Fruit fly (Drosophila melanogaster): ENCODE data around the gene Ncoa6.

Ncoa6 gene

DNA sequence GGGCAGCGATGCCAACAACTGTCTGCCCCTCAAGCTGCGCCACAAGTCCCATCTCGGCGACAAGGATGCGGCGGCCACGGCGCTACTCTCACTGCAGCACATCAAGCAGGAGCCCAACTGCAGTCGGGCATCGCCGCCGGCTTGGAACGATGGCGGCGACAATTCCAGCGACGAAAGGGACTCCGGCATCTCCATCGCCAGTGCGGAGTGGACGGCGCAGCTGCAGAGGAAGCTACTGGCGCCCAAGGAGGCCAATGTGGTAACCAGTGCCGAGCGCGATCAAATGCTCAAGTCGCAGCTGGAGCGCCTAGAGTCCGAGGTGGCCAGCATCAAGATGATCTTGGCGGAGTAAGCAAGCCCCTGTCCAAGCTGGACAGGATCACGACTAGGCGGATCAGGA, 17.1 kb downstream of the Ncoa6 start:
- TF ChIP-seq CG15710 (tag; optimal IDR thresholded peaks at IDR 0.05) (no peak), CG34367 (tag; optimal IDR thresholded peaks at IDR 0.05) (no peak), gl (tag; optimal IDR thresholded peaks at IDR 0.05) (no peak), CG14655 (GFP tag; optimal IDR thresholded peaks at IDR 0.05) (no peak), rn (GFP tag; IDR thresholded peaks at IDR 0.05) (no peak), CG17806 (tag; optimal IDR thresholded peaks at IDR 0.05) (no peak), CG12605 (GFP tag; IDR thresholded peaks at IDR 0.05) (no peak), CG8159 (tag; optimal IDR thresholded peaks at IDR 0.05) (no peak), CG10348 (GFP tag; IDR thresholded peaks at IDR 0.05) (no peak), Ets98B (GFP tag; IDR thresholded peaks at IDR 0.05) (no peak), CG13204 (GFP tag; optimal IDR thresholded peaks at IDR 0.05) (no peak), D1 (tag; optimal IDR thresholded peaks at IDR 0.05) (no peak), EcR (GFP tag; optimal IDR thresholded peaks at IDR 0.05) (no peak), Snoo (tag; optimal IDR thresholded peaks at IDR 0.05) (no peak), CG8301 (tag; optimal IDR thresholded peaks at IDR 0.05) (no peak), Pif1B (GFP tag; optimal IDR thresholded peaks at IDR 0.05) (no peak), fd96Ca (GFP tag; IDR thresholded peaks at IDR 0.05) (no peak), CG32121 (GFP tag; IDR thresholded peaks at IDR 0.05) (no peak), CG4496 (GFP tag; IDR thresholded peaks at IDR 0.05) (no peak)

DNA sequence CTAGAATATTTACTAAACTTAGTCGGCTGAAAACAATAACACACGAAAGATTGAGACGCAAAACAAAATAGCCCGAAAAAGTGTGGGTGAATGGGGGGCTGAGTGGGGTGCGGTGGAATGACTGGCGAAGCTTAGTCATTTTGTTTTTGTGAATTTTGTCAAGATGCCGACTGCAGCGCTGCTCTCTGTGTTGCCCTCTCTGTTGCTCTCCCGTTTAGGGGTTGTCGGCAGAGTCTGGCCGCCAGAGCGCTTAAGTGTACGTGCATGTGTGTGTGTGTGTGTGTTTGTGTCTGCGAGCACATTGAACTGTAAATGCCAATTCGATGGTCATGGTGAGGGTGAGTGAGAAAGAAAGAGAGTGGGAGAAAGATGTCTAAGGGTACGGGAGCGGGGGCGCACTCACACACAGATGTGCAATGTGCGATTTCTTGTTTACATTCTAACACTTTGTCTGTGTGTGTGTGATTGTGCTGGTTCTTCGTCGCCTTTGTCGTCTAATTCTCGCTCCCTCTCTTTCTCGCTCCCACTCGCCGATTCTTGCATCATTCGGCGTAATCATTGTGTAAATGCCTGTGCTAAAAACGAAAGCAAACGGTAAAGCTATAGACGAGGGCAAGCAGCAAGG, 20.0 kb downstream of the Ncoa6 start:
- no peak for TF ChIP-seq CG14655 (GFP tag; optimal IDR thresholded peaks at IDR 0.05)
- 0 out of 2 replicates have a peak, but pooled peaks have one; percentile 31 for TF ChIP-seq Ets98B (GFP tag; IDR thresholded peaks at IDR 0.05)
- no peak for TF ChIP-seq rn (GFP tag; IDR thresholded peaks at IDR 0.05)
- peak; percentile 16 for TF ChIP-seq Snoo (tag; optimal IDR thresholded peaks at IDR 0.05)
- no peak for TF ChIP-seq CG10348 (GFP tag; IDR thresholded peaks at IDR 0.05)
- TF ChIP-seq CG32121 (GFP tag; IDR thresholded peaks at IDR 0.05): peak; percentile 68
- TF ChIP-seq CG9948 (tag; optimal IDR thresholded peaks at IDR 0.05): no peak
- TF ChIP-seq CG8301 (tag; optimal IDR thresholded peaks at IDR 0.05): peak; percentile 12
- TF ChIP-seq Pif1B (GFP tag; optimal IDR thresholded peaks at IDR 0.05): no peak
- no peak for TF ChIP-seq CG8159 (tag; optimal IDR thresholded peaks at IDR 0.05)
- TF ChIP-seq EcR (GFP tag; optimal IDR thresholded peaks at IDR 0.05): peak; percentile 97
- no peak for TF ChIP-seq CG12605 (GFP tag; IDR thresholded peaks at IDR 0.05)
- TF ChIP-seq CG15710 (tag; optimal IDR thresholded peaks at IDR 0.05): no peak
- TF ChIP-seq fd96Ca (GFP tag; IDR thresholded peaks at IDR 0.05): peak; percentile 57; the same call in 2 of the 3 replicates
- no peak for TF ChIP-seq CG17806 (tag; optimal IDR thresholded peaks at IDR 0.05)
- TF ChIP-seq CG4496 (GFP tag; IDR thresholded peaks at IDR 0.05): peak; percentile 66
- TF ChIP-seq gl (tag; optimal IDR thresholded peaks at IDR 0.05): no peak
- no peak for TF ChIP-seq D1 (tag; optimal IDR thresholded peaks at IDR 0.05)
- no peak for TF ChIP-seq Pif1A (GFP tag; optimal IDR thresholded peaks at IDR 0.05)
- TF ChIP-seq CG13204 (GFP tag; optimal IDR thresholded peaks at IDR 0.05): peak; percentile 63
- TF ChIP-seq CG34367 (tag; optimal IDR thresholded peaks at IDR 0.05): no peak

- peak; percentile 15 for TF ChIP-seq Pif1B (GFP tag; optimal IDR thresholded peaks at IDR 0.05)
- no peak for TF ChIP-seq D1 (tag; optimal IDR thresholded peaks at IDR 0.05)
- no peak for TF ChIP-seq CG32121 (GFP tag; IDR thresholded peaks at IDR 0.05)
- no peak for TF ChIP-seq rn (GFP tag; IDR thresholded peaks at IDR 0.05)
- TF ChIP-seq CG14655 (GFP tag; optimal IDR thresholded peaks at IDR 0.05): no peak
- peak; percentile 4 for TF ChIP-seq CG34367 (tag; optimal IDR thresholded peaks at IDR 0.05)
- TF ChIP-seq Pif1A (GFP tag; optimal IDR thresholded peaks at IDR 0.05): no peak
- no peak for TF ChIP-seq CG15710 (tag; optimal IDR thresholded peaks at IDR 0.05)
- no peak for TF ChIP-seq CG8301 (tag; optimal IDR thresholded peaks at IDR 0.05)
- TF ChIP-seq CG17806 (tag; optimal IDR thresholded peaks at IDR 0.05): no peak
- TF ChIP-seq CG8159 (tag; optimal IDR thresholded peaks at IDR 0.05): no peak
- TF ChIP-seq CG4496 (GFP tag; IDR thresholded peaks at IDR 0.05): no peak; the same call in 1 of the 3 replicates
- peak; percentile 8; the same call in 1 of the 2 replicates for TF ChIP-seq Ets98B (GFP tag; IDR thresholded peaks at IDR 0.05)
- TF ChIP-seq Snoo (tag; optimal IDR thresholded peaks at IDR 0.05): peak; percentile 35
- TF ChIP-seq CG9948 (tag; optimal IDR thresholded peaks at IDR 0.05): no peak
- TF ChIP-seq EcR (GFP tag; optimal IDR thresholded peaks at IDR 0.05): peak; percentile 96
- peak; percentile 40; the same call in 1 of the 3 replicates for TF ChIP-seq fd96Ca (GFP tag; IDR thresholded peaks at IDR 0.05)
- TF ChIP-seq gl (tag; optimal IDR thresholded peaks at IDR 0.05): no peak
- TF ChIP-seq CG13204 (GFP tag; optimal IDR thresholded peaks at IDR 0.05): peak; percentile 96
- peak; percentile 29; the same call in 1 of the 2 replicates for TF ChIP-seq CG12605 (GFP tag; IDR thresholded peaks at IDR 0.05)
- no peak for TF ChIP-seq CG10348 (GFP tag; IDR thresholded peaks at IDR 0.05)
Observed at dm6 chr2L:5305240-5305875, 21.1 kb downstream of the Ncoa6 start.

dm6 chr2L:5304367-5304766, 22.1 kb downstream of the Ncoa6 start:
- TF ChIP-seq EcR (GFP tag; optimal IDR thresholded peaks at IDR 0.05): no peak
- no peak for TF ChIP-seq CG14655 (GFP tag; optimal IDR thresholded peaks at IDR 0.05)
- TF ChIP-seq CG10348 (GFP tag; IDR thresholded peaks at IDR 0.05): no peak
- no peak for TF ChIP-seq CG8159 (tag; optimal IDR thresholded peaks at IDR 0.05)
- TF ChIP-seq CG8301 (tag; optimal IDR thresholded peaks at IDR 0.05): no peak
- no peak for TF ChIP-seq CG32121 (GFP tag; IDR thresholded peaks at IDR 0.05)
- TF ChIP-seq CG13204 (GFP tag; optimal IDR thresholded peaks at IDR 0.05): no peak
- TF ChIP-seq fd96Ca (GFP tag; IDR thresholded peaks at IDR 0.05): no peak
- no peak for TF ChIP-seq gl (tag; optimal IDR thresholded peaks at IDR 0.05)
- TF ChIP-seq CG15710 (tag; optimal IDR thresholded peaks at IDR 0.05): no peak
- no peak for TF ChIP-seq CG12605 (GFP tag; IDR thresholded peaks at IDR 0.05)
- no peak for TF ChIP-seq D1 (tag; optimal IDR thresholded peaks at IDR 0.05)
